Worm (Caenorhabditis elegans) whole organism, L1 larva: Measurements from ENCODE around the gene T13C5.3.
A peak's percentile ranks its signal among the peaks of the same experiment; 100 is the strongest.

Experiments
- C16A3.4 ChIP-seq: fragments of 150-350 bp; optimal IDR thresholded peaks from 2 replicates; lab custom pipeline; 2014; ENCODE audit warnings: missing biosample characterization, missing genetic modification characterization
- C34B4.2 ChIP-seq: sonication (generic microtip); optimal IDR thresholded peaks from 2 replicates; lab custom pipeline; 2017; ENCODE audit warnings: mild to moderate bottlenecking, missing genetic modification characterization, missing compliant biosample characterization
- F16B12.6 ChIP-seq: fragments of 150-350 bp; optimal IDR thresholded peaks from 2 replicates; lab custom pipeline; 2014; ENCODE audit warnings: missing biosample characterization, missing genetic modification characterization
- Y116A8C.19 ChIP-seq: sonication (generic microtip); optimal IDR thresholded peaks from 2 replicates; lab custom pipeline; 2016; ENCODE audit warnings: missing compliant biosample characterization, missing genetic modification characterization, borderline replicate concordance
- aha-1 ChIP-seq: fragments of 150-350 bp; optimal IDR thresholded peaks from 2 replicates; lab custom pipeline; 2014; ENCODE audit warnings: missing biosample characterization, missing genetic modification characterization
- alr-1 ChIP-seq: fragments of 200-800 bp; sonication (Bioruptor generic); optimal IDR thresholded peaks from 2 replicates; lab custom pipeline; 2018; ENCODE audit warnings: borderline replicate concordance, mild to moderate bottlenecking, missing genetic modification characterization, missing compliant biosample characterization
- ama-1 ChIP-seq: fragments of 150-350 bp; optimal IDR thresholded peaks from 2 replicates; lab custom pipeline; 2014
- blmp-1 ChIP-seq: fragments of 150-350 bp; optimal IDR thresholded peaks from 2 replicates; lab custom pipeline; 2014; ENCODE audit warnings: missing biosample characterization, missing genetic modification characterization
- ceh-63 ChIP-seq: fragments of 200-800 bp; sonication (Bioruptor generic); optimal IDR thresholded peaks from 2 replicates; lab custom pipeline; 2018; ENCODE audit warnings: mild to moderate bottlenecking, missing genetic modification characterization, missing compliant biosample characterization
- ceh-88 ChIP-seq: fragments of 200-800 bp; sonication (Bioruptor generic); IDR thresholded peaks from 2 replicates; pipeline ENCODE4 v1.3.6; 2022; ENCODE audit warnings: missing genetic modification characterization, missing compliant biosample characterization
- dpl-1 ChIP-seq, 3 experiments: fragments of 150-350 bp in 2 of 3; sonication (generic microtip) in 1 of 3; optimal IDR thresholded peaks; 2 replicates each; lab custom pipeline; 2014 to 2017; ENCODE audit warnings: missing biosample characterization in 3 of 3, missing genetic modification characterization in 3 of 3, missing genetic modification reagents in 3 of 3
- efl-1 ChIP-seq, 4 experiments: fragments of 150-350 bp; optimal IDR thresholded peaks in 3 of 4; peaks in 1 of 4; 1 replicate in 1 of 4; 2 replicates in 3 of 4; lab custom pipeline; 2014; ENCODE audit warnings: missing biosample characterization in 2 of 4, missing genetic modification characterization in 2 of 4, missing genetic modification reagents in 2 of 4
- efl-3 ChIP-seq: fragments of 200-800 bp; sonication (Bioruptor generic); optimal IDR thresholded peaks from 2 replicates; lab custom pipeline; 2018; ENCODE audit warnings: mild to moderate bottlenecking, missing genetic modification characterization, missing compliant biosample characterization
- egl-27 ChIP-seq, 2 experiments: fragments of 150-350 bp in 1 of 2; sonication (generic microtip); optimal IDR thresholded peaks; 3 replicates each; lab custom pipeline; 2017 to 2018; ENCODE audit warnings: missing biosample characterization in 2 of 2, missing genetic modification characterization in 2 of 2, missing genetic modification reagents in 2 of 2
- elt-2 ChIP-seq: sonication (generic microtip); optimal IDR thresholded peaks from 2 replicates; lab custom pipeline; 2016; ENCODE audit warnings: missing genetic modification characterization, mild to moderate bottlenecking, inconsistent platforms, missing compliant biosample characterization, missing genetic modification reagents
- fkh-10 ChIP-seq: sonication (generic microtip); optimal IDR thresholded peaks from 2 replicates; lab custom pipeline; 2017; ENCODE audit warnings: missing biosample characterization, missing genetic modification reagents, missing genetic modification characterization
- fkh-4 ChIP-seq: sonication (generic microtip); optimal IDR thresholded peaks from 2 replicates; lab custom pipeline; 2016; ENCODE audit warnings: missing compliant biosample characterization, missing genetic modification characterization, borderline replicate concordance
- fkh-8 ChIP-seq: sonication (generic microtip); optimal IDR thresholded peaks from 2 replicates; lab custom pipeline; 2016; ENCODE audit warnings: mild to moderate bottlenecking, missing genetic modification characterization, missing compliant biosample characterization
- grh-1 ChIP-seq: fragments of 200-800 bp; sonication (Bioruptor generic); IDR thresholded peaks from 2 replicates; pipeline ENCODE4 v1.3.6; 2022; ENCODE audit warnings: missing genetic modification reagents, missing genetic modification characterization, missing compliant biosample characterization
- hlh-17 ChIP-seq: fragments of 200-800 bp; sonication (Bioruptor generic); optimal IDR thresholded peaks from 2 replicates; lab custom pipeline; 2018; ENCODE audit warnings: missing genetic modification characterization, mild to moderate bottlenecking, missing compliant biosample characterization, moderate library complexity, borderline replicate concordance
- hlh-4 ChIP-seq: sonication (generic microtip); optimal IDR thresholded peaks from 2 replicates; lab custom pipeline; 2016; ENCODE audit warnings: mild to moderate bottlenecking, missing genetic modification characterization, missing compliant biosample characterization
- hpl-2 ChIP-seq: fragments of 150-350 bp; optimal IDR thresholded peaks from 2 replicates; lab custom pipeline; 2014; ENCODE audit warnings: missing biosample characterization, missing genetic modification reagents, missing genetic modification characterization
- isw-1 ChIP-seq: fragments of 200-800 bp; sonication (Bioruptor generic); IDR thresholded peaks from 2 replicates; pipeline ENCODE4 v1.3.6; 2022; ENCODE audit warnings: missing genetic modification characterization, missing compliant biosample characterization
- lin-13 ChIP-seq: fragments of 150-350 bp; optimal IDR thresholded peaks from 2 replicates; lab custom pipeline; 2014; ENCODE audit warnings: missing biosample characterization, missing genetic modification reagents, missing genetic modification characterization
- lin-15B ChIP-seq: fragments of 150-350 bp; sonication (generic microtip); optimal IDR thresholded peaks from 3 replicates; lab custom pipeline; 2014; ENCODE audit warnings: missing biosample characterization, missing genetic modification characterization
- lin-35 ChIP-seq, 2 experiments: fragments of 150-350 bp; optimal IDR thresholded peaks; 2 replicates each; lab custom pipeline; 2014; ENCODE audit warnings: missing biosample characterization in 2 of 2, missing genetic modification characterization in 2 of 2, missing genetic modification reagents in 2 of 2
- lin-39 ChIP-seq: fragments of 150-350 bp; optimal IDR thresholded peaks from 2 replicates; lab custom pipeline; 2014; ENCODE audit warnings: missing biosample characterization, missing genetic modification reagents, missing genetic modification characterization
- mef-2 ChIP-seq: fragments of 150-350 bp; optimal IDR thresholded peaks from 2 replicates; lab custom pipeline; 2014; ENCODE audit warnings: missing biosample characterization, missing genetic modification characterization
- nhr-11 ChIP-seq: fragments of 150-350 bp; optimal IDR thresholded peaks from 2 replicates; lab custom pipeline; 2014; ENCODE audit warnings: missing biosample characterization, missing genetic modification characterization
- nhr-237 ChIP-seq: fragments of 150-350 bp; optimal IDR thresholded peaks from 2 replicates; lab custom pipeline; 2014; ENCODE audit warnings: missing biosample characterization, missing genetic modification characterization
- nhr-47 ChIP-seq: sonication (generic microtip); optimal IDR thresholded peaks from 2 replicates; lab custom pipeline; 2016; ENCODE audit warnings: mild to moderate bottlenecking, missing genetic modification characterization, moderate library complexity, missing compliant biosample characterization
- nhr-71 ChIP-seq: sonication (generic microtip); optimal IDR thresholded peaks from 2 replicates; lab custom pipeline; 2016; ENCODE audit warnings: mild to moderate bottlenecking, missing genetic modification characterization, moderate library complexity, missing compliant biosample characterization
- nhr-77 ChIP-seq: fragments of 150-350 bp; optimal IDR thresholded peaks from 2 replicates; lab custom pipeline; 2014; ENCODE audit warnings: missing biosample characterization, missing genetic modification characterization
- nhr-84 ChIP-seq: sonication (generic microtip); optimal IDR thresholded peaks from 2 replicates; lab custom pipeline; 2017; ENCODE audit warnings: missing biosample characterization, missing genetic modification characterization
- nhr-85 ChIP-seq: sonication (generic microtip); peaks from one replicate; lab custom pipeline; 2016; ENCODE audit warnings: missing genetic modification characterization, inconsistent platforms, missing compliant biosample characterization
- pax-3 ChIP-seq: fragments of 200-800 bp; sonication (Bioruptor generic); optimal IDR thresholded peaks from 2 replicates; lab custom pipeline; 2018; ENCODE audit warnings: mild to moderate bottlenecking, missing genetic modification characterization, moderate library complexity, missing compliant biosample characterization
- pqm-1 ChIP-seq: sonication (generic microtip); optimal IDR thresholded peaks from 3 replicates; lab custom pipeline; 2017; ENCODE audit warnings: missing biosample characterization, missing genetic modification characterization
- snpc-4 ChIP-seq: fragments of 150-350 bp; optimal IDR thresholded peaks from 2 replicates; lab custom pipeline; 2014; ENCODE audit warnings: missing biosample characterization, missing genetic modification characterization
- sox-4 ChIP-seq: sonication (generic microtip); optimal IDR thresholded peaks from 2 replicates; lab custom pipeline; 2016; ENCODE audit warnings: missing genetic modification characterization, missing compliant biosample characterization
- sup-37 ChIP-seq: fragments of 200-800 bp; sonication (Bioruptor generic); optimal IDR thresholded peaks from 2 replicates; lab custom pipeline; 2018; ENCODE audit warnings: mild to moderate bottlenecking, missing genetic modification characterization, missing compliant biosample characterization
- tbx-2 ChIP-seq: sonication (generic microtip); optimal IDR thresholded peaks from 2 replicates; lab custom pipeline; 2016; ENCODE audit warnings: missing genetic modification characterization, missing compliant biosample characterization
- tlp-1 ChIP-seq: fragments of 150-350 bp; optimal IDR thresholded peaks from 2 replicates; lab custom pipeline; 2014; ENCODE audit warnings: missing biosample characterization, missing genetic modification characterization
- unc-130 ChIP-seq: fragments of 150-350 bp; optimal IDR thresholded peaks from 2 replicates; lab custom pipeline; 2017; ENCODE audit warnings: missing biosample characterization, missing genetic modification characterization, inconsistent platforms
- unc-30 ChIP-seq: sonication (generic microtip); optimal IDR thresholded peaks from 2 replicates; lab custom pipeline; 2017; ENCODE audit warnings: missing biosample characterization, missing genetic modification characterization
- unc-62 ChIP-seq: fragments of 150-350 bp; optimal IDR thresholded peaks from 2 replicates; lab custom pipeline; 2014; ENCODE audit warnings: missing biosample characterization, missing genetic modification reagents, missing genetic modification characterization
- xbp-1 ChIP-seq: sonication (generic microtip); optimal IDR thresholded peaks from 2 replicates; lab custom pipeline; 2016; ENCODE audit warnings: missing genetic modification characterization, missing compliant biosample characterization
- ztf-4 ChIP-seq: fragments of 150-350 bp; optimal IDR thresholded peaks from 2 replicates; lab custom pipeline; 2014; ENCODE audit warnings: missing biosample characterization, missing genetic modification characterization

The T13C5.3 gene

ce11 chrX:6155436-6155835 is 22.9 kb upstream of the T13C5.3 start:
- TF ChIP-seq tbx-2 (tag; lab: Kevin White, UChicago): no peak
- TF ChIP-seq C16A3.4 (tag; lab: Kevin White, UChicago): no peak
- TF ChIP-seq grh-1: no peak
- TF ChIP-seq nhr-47 (tag; lab: Kevin White, UChicago): no peak
- no peak for TF ChIP-seq aha-1
- no peak for TF ChIP-seq ceh-88 (GFP tag; lab: Robert Waterston, UW)
- no peak for TF ChIP-seq nhr-85 (tag; lab: Kevin White, UChicago)
- no peak for TF ChIP-seq ceh-63
- TF ChIP-seq fkh-4 (tag; lab: Kevin White, UChicago): no peak

DNA sequence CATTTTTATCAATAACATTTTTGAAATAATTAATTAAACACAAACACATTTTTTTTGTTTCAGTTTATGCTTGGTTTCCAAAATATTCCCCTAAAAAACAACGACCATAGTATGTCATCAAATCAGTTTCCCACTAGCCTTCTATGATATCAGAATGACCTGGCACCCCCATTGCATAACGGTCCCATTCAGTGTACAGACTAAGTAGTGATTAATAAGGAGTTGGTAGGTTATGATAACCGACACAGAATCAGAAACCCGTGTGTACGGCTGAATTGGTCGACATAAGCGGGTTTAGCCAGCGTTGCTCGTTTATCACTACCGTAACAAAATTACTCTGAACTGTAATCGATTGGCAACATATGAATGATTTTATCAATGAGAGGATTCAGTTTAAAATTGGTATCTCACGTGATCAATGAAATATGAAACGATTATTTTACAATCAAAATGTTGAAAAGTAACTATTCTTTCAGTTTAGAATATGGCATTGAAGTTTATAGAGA is 20.9 kb upstream of the T13C5.3 start:
- TF ChIP-seq hlh-4 (tag; lab: Kevin White, UChicago) (no peak), fkh-10 (GFP tag; lab: Kevin White, UChicago) (no peak), elt-2 (tag; lab: Kevin White, UChicago) (peak; percentile 58), lin-39 (tag; lab: Kevin White, UChicago) (no peak), nhr-84 (no peak), efl-3 (GFP tag; lab: Kevin White, UChicago) (no peak), pqm-1 (no peak), lin-13 (GFP tag; lab: Kevin White, UChicago) (no peak), unc-130 (tag; lab: Kevin White, UChicago) (no peak), efl-1 (optimal IDR thresholded peaks at IDR 0.05; lab: Kevin White, UChicago) (no peak), efl-1 (GFP tag; optimal IDR thresholded peaks at IDR 0.05 in 1 of 2; lab: Kevin White, UChicago) (peak in 1 of 2 experiments; percentile 66), lin-15B (no peak)

ce11 chrX:6159562-6159961 is 18.8 kb upstream of the T13C5.3 start:
- no peak for TF ChIP-seq lin-39 (tag; lab: Kevin White, UChicago)
- TF ChIP-seq fkh-10 (GFP tag; lab: Kevin White, UChicago): no peak
- no peak for TF ChIP-seq egl-27 (tag; optimal IDR thresholded peaks at IDR 0.05; lab: Kevin White, UChicago)
- no peak for TF ChIP-seq nhr-11 (tag; lab: Kevin White, UChicago)
- TF ChIP-seq ama-1 (lab: Kevin White, UChicago): no peak
- no peak for TF ChIP-seq ceh-63
- no peak for TF ChIP-seq dpl-1 (GFP tag; optimal IDR thresholded peaks at IDR 0.05; lab: Kevin White, UChicago)
- no peak for TF ChIP-seq unc-30 (tag; lab: Kevin White, UChicago)
- TF ChIP-seq nhr-77 (tag; lab: Kevin White, UChicago): no peak
- TF ChIP-seq hlh-17 (GFP tag; lab: Kevin White, UChicago): no peak
- TF ChIP-seq mef-2 (tag; lab: Kevin White, UChicago): no peak
- no peak for TF ChIP-seq sox-4
- no peak for TF ChIP-seq xbp-1 (tag; lab: Kevin White, UChicago)
- TF ChIP-seq fkh-8 (tag; lab: Kevin White, UChicago): no peak
- no peak for TF ChIP-seq nhr-237 (tag; lab: Kevin White, UChicago)
- no peak for TF ChIP-seq pqm-1
- no peak for TF ChIP-seq tlp-1

DNA sequence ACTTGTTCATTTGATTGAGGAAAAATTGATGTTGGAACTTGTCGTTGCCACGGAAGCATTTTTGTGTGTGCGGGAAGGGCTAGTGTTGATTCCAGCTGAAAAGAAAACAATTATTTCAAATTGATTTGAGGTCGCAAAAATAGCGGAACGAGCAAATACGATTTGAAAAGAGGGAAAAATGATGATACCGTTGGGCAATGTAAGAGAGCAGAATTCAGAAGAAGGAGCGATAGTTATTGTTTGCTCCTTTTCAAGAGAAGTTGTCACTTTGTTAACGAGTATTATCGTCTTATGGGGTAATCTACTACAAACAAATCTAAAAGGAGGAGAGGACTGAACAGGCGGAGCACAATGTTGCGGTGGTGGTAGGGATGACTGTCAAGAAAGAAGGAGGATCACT is 17.9 kb upstream of the T13C5.3 start, which contains the start of gene odd-2:
Gene odd-2 (minus strand): TSS at position 101 of the 400 bp plus-strand sequence.
- TF ChIP-seq lin-35 (GFP tag; optimal IDR thresholded peaks at IDR 0.05; lab: Kevin White, UChicago): no peak
- no peak for TF ChIP-seq nhr-71 (tag; lab: Kevin White, UChicago)
- no peak for TF ChIP-seq Y116A8C.19 (tag; lab: Kevin White, UChicago)
- no peak for TF ChIP-seq hpl-2
- no peak for TF ChIP-seq blmp-1 (tag; lab: Kevin White, UChicago)
- no peak for TF ChIP-seq ztf-4 (tag; lab: Kevin White, UChicago)
- TF ChIP-seq ama-1 (lab: Kevin White, UChicago): no peak
- TF ChIP-seq unc-62 (GFP tag; lab: Kevin White, UChicago): no peak
- no peak for TF ChIP-seq C34B4.2 (tag; lab: Kevin White, UChicago)
- no peak for TF ChIP-seq snpc-4 (tag; lab: Kevin White, UChicago)
- no peak for TF ChIP-seq isw-1 (GFP tag; lab: Robert Waterston, UW)
- TF ChIP-seq pax-3 (tag; lab: Kevin White, UChicago): no peak
- no peak for TF ChIP-seq alr-1 (tag; lab: Kevin White, UChicago)
- no peak for TF ChIP-seq C16A3.4 (tag; lab: Kevin White, UChicago)
- no peak for TF ChIP-seq lin-39 (tag; lab: Kevin White, UChicago)
- no peak for TF ChIP-seq F16B12.6
- TF ChIP-seq ceh-88 (GFP tag; lab: Robert Waterston, UW): no peak
- no peak for TF ChIP-seq sup-37 (GFP tag; lab: Kevin White, UChicago)
- TF ChIP-seq, all 84 proteins: peak for 0
